Fruit fly (Drosophila melanogaster) S2 (cell line): ENCODE measurements around the gene CG10175.

Experiments
- CG8478 ChIP-seq: fragments of >200 bp; optimal IDR thresholded peaks from 2 replicates; lab custom pipeline; 2018
- CTCF ChIP-seq, 2 experiments: fragments of >200 bp; optimal IDR thresholded peaks; 2 replicates each; lab custom pipeline; 2018

Gene CG10175

DNA sequence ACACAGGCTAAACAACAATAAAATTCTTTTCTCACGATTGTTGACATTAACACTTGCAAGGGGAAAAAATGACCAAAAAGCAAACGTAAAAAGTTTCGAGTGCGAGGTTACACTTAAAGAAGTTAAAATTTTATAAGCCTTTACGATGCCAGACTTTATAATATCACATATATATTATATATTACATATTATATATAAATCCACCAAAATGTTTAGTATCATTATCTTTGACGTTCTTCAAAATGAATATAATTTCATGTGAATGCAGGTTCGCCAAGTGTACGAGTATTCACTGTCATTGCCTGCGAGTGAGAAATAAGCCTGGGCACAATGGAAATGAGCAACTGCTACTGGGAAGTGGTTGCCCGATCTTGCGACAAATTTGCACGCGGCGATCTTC, 22.5 kb downstream of the CG10175 start:
- no peak for TF ChIP-seq CTCF (optimal IDR thresholded peaks at IDR 0.05; lab: Kevin White, UChicago)
- no peak for TF ChIP-seq CG8478

DNA sequence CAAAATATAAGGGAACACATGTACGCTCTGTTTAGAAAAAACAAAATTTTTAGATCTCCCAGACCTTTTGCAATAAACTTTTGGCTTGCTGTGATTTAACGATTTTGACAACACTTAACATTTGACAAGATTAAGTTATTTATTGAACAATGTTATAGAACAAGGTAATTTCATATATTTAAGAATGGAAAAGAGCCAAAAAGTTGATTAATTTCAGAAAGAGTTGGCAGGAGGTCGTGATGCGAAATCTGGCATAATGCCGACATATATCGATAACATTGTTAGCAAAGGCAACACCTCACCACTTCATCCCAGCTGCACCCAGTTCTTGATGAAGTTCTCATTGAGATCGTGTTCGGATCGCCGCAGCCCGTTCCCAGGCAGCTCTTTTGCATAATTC, 23.4 kb downstream of the CG10175 start, which contains the start of gene CG34289:
TSS of gene CG34289 (minus strand) at position 101 of the 400 bp plus-strand sequence.
- TF ChIP-seq CG8478 = no peak
- TF ChIP-seq CTCF (optimal IDR thresholded peaks at IDR 0.05; lab: Kevin White, UChicago) = no peak

DNA sequence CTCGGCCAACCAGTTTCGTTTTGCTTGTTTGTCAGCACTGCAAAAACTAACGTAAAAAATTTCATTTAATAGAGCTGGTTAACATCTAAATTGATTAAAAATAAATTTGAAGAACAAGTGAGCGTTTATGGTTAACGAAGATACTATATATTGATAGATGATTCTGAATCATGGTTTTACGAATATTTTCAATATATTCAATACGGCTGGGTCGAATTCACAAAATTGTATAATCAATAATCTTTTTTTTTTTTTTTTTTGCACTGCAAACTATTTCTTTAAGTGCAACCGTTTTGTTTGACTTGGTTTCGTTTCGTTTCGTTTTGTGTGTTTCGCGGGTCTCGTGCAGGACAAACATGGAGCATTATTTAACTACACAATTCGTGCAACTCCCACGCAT, 26.0 kb downstream of the CG10175 start:
- no peak for TF ChIP-seq CG8478
- TF ChIP-seq CTCF (optimal IDR thresholded peaks at IDR 0.05; lab: Kevin White, UChicago) = no peak

DNA sequence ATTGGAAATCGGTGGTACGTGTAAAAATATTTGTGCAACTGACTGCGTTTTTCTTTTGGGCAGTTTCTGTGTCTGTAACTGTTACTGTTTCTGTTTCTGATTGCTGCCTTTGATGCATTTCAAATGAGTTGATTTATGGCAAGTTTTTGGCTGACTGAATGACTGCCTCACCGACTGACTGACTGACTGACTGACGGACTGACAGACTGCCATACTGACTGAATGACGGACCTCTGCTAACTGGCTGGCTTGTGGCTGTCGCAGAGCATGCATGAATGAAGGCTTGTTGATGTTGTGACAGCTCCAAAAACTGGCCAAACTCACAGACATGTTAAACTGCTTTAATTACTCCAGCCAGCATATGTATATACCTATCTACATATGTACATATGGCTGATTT, 27.3 kb downstream of the CG10175 start:
- TF ChIP-seq CTCF (optimal IDR thresholded peaks at IDR 0.05; lab: Kevin White, UChicago) (no peak), CG8478 (no peak)

DNA sequence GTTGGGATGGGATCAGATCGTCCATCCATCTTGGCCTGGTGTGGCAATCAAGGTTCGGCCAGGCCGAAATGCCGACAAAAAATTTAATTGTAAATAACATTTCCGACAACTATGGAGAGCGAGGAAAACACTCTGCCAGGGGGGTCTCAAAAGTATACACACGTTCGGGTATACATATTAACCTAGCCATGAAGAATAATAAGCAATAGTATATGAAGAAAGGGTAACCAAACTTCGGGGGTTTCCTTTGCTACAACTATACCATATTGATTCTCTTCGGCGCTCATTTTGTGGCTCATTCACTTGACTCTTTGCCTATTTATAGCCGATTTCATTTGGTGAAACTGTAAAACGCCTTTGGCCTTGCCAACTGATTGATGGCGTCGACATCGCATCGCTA, 33.5 kb downstream of the CG10175 start:
- no peak for TF ChIP-seq CG8478
- no peak for TF ChIP-seq CTCF (optimal IDR thresholded peaks at IDR 0.05; lab: Kevin White, UChicago)

DNA sequence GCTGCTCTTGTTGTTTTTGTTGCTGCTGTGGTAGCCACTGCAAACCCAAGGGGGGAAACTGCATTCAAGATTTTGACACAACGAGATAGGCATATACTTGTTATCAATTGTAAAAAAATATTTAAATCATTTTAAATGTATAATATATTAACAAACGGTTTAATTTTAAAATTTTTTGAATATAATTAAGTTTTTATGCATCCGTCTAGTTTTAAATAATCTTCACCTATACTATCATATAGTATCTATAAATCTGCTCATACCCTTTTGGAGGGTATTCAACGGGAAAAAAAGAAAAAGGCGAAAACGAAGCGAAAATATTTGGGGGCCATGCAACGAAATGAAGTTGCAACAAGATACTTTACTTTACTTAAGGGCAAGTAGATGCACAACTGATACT, 34.3 kb downstream of the CG10175 start:
- TF ChIP-seq CTCF (optimal IDR thresholded peaks at IDR 0.05; lab: Kevin White, UChicago) = no peak
- no peak for TF ChIP-seq CG8478

DNA sequence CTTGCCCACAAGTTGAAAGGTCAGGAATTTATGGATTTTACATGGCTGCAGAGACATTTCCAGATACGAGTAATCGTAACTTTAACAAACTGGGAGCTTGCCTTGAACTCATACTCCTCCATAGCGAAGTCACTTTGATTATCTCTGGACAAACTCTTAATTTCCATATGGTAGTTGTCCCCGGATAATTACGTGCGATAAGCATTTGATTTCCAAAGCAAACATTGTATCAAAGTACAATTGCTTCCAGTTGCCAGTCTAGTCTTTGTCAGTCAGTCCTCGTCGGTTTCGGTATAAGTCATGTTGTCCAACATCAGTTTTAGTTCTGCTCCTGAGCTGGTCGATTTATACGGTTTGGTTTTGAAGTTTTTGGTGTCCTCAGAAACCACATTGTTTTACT, 43.6 kb downstream of the CG10175 start, which contains the start of gene Ir94h:
TSS of gene Ir94h (plus strand) at position 301 of the 400 bp plus-strand sequence.
- TF ChIP-seq CG8478 (no peak), CTCF (optimal IDR thresholded peaks at IDR 0.05; lab: Kevin White, UChicago) (no peak)

DNA sequence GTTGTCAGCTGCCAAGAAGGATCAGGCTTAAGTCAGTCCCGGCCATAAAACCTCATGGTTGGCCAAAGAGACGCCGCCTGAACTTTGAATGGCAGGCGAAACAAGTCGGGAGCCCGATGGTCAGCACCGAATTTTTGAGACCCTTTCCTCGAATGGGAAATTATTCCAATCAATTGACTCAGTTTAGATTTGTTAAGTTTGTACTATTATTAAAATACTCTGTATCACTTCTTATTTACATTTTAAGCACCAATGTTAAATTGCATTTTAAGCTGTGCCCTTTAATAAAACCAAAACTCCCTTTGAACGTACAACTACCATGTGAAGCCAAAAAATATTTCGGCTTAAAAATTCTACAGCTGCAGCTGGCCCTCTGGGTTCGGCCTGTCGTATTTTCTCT, 44.0 kb downstream of the CG10175 start:
- no peak for TF ChIP-seq CTCF (optimal IDR thresholded peaks at IDR 0.05; lab: Kevin White, UChicago)
- no peak for TF ChIP-seq CG8478

DNA sequence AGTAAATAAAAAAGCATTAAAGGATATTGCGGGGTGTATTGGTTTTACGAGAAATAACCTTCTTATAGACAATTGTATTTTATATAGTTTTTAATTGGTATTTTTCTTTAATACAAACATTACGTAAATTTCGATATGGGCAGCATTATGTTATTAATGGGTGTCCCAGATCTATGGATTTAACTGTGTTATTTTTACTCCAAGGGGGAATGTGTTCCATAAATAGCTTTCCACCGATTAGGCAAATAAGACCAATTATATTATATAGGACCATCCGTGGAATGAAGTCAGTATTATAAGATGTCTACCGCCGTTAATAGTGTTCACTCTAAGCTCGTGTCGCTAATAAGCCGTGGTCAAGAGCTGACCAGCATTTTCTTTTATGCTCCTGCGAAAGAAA, 47.2 kb downstream of the CG10175 start, which contains the start of gene Ir94g:
TSS of gene Ir94g (plus strand) at position 301 of the 400 bp plus-strand sequence.
- TF ChIP-seq CTCF (optimal IDR thresholded peaks at IDR 0.05; lab: Kevin White, UChicago) (no peak), CG8478 (no peak)

DNA sequence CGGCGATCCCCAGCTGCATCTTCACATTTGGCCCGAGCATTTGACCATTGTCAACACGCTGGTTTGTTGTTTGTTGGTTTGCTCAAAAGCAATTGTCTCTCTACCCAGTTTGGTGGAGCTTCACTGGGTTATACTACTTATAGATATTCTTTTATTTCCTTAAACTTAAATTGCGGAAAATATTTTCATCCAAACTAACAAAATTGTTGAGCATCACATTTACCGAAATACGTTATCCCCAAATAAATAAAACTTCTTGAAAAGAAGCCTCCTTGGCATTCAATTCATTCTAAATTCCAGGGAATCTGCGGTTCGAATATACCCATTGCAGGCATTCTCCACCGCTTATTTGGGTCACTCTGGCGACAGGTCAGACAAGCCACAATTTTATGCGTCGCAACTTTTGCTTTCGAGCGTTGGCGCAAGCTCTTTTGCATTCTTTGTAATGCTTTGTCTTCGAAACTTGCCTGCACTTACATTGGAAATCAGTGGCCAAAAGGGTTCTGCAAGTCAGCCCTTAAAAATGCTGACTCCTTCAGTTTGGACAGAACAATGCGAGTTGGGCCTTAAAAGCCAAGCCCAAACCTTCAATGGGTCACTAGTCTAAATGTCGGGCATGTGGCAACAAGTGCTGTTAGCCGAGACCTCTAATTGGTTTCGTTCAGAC, 49.4 kb downstream of the CG10175 start, which contains the start of gene Ir94f:
TSS of gene Ir94f (plus strand) at position 617 of the 667 bp plus-strand sequence.
- TF ChIP-seq CG8478 = no peak
- TF ChIP-seq CTCF (optimal IDR thresholded peaks at IDR 0.05; lab: Kevin White, UChicago) = no peak

DNA sequence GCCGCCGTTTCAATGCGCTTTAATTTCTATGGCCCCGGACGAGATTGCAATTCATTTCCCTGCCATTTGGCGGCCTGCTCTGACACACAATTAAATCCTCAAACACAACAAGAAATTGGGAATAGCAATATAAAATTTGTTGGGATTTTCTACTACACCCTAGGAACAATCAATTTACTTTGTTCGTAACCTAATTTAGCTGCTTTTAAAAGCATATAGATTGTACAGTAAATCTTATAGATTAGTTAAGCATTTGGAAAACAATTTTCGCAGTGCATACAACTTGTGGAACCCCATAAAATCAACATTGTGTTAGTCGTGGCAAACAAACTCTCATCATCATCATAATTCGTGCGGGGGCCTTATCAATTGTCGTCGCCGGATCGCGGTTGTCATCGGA, 54.7 kb downstream of the CG10175 start:
- TF ChIP-seq CTCF (optimal IDR thresholded peaks at IDR 0.05; lab: Kevin White, UChicago) (no peak), CG8478 (no peak)
